Worm (Caenorhabditis elegans): ENCODE measurements around the gene Y50D4A.6.

The Y50D4A.6 gene

ce11 chrV:1199219-1199889, at the start of gene Y50D4A.6:
Gene Y50D4A.6, minus strand, starts transcription at chrV:1199269.
- TF ChIP-seq ref-1 (GFP tag; conservative IDR thresholded peaks at IDR 0.05) (no peak), T22C8.4 (GFP tag; IDR thresholded peaks at IDR 0.05) (no peak), ztf-23 (GFP tag; IDR thresholded peaks at IDR 0.05) (no peak), cog-1 (tag; optimal IDR thresholded peaks at IDR 0.05) (no peak), tab-1 (GFP tag; IDR thresholded peaks at IDR 0.05) (no peak), ztf-29 (GFP tag; IDR thresholded peaks at IDR 0.05) (no peak), med-1 (GFP tag; optimal IDR thresholded peaks at IDR 0.05; ENCODE audit: insufficient read depth) (no peak), flt-1 (GFP tag; IDR thresholded peaks at IDR 0.05) (no peak), klf-2 (GFP tag; conservative IDR thresholded peaks at IDR 0.05) (no peak)

DNA sequence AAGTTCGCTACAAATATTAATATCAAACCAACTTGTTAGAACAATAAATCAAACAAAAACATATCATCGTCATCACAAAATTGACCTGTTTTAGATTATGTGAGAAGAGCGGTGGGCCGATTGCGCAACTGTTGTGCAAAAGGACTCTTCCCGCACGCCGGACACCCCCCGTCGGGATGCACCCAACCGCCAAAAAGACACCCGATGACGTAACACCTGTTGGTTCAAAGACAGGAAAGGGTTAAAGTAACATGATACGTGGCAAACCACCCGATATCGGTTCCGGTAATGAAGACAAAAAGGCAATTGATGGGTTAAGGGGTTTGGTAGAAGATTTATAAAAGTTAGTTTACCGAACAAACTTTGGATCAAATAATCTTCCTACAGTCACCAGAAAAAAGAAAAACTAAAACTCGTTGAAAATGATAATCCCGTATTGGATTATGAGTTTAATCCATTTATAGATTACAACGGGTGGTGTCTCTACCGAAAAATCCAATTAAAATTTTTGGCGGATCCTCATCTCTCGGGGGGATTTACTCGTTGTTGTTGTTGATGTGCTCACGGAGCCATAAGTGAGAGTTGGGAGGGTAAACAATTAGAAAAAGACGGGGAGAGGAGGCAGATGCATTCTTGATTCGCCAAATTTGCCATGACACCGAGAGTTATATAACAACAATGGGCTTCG, 45.1 kb upstream of the Y50D4A.6 start:
- TF ChIP-seq T22C8.4 (GFP tag; IDR thresholded peaks at IDR 0.05) (no peak), ztf-23 (GFP tag; IDR thresholded peaks at IDR 0.05) (no peak), cog-1 (tag; optimal IDR thresholded peaks at IDR 0.05) (no peak), ref-1 (GFP tag; conservative IDR thresholded peaks at IDR 0.05) (no peak), tab-1 (GFP tag; IDR thresholded peaks at IDR 0.05) (no peak), klf-2 (GFP tag; conservative IDR thresholded peaks at IDR 0.05) (no peak), med-1 (GFP tag; optimal IDR thresholded peaks at IDR 0.05; ENCODE audit: insufficient read depth) (no peak), ztf-29 (GFP tag; IDR thresholded peaks at IDR 0.05) (no peak), flt-1 (GFP tag; IDR thresholded peaks at IDR 0.05) (no peak)

DNA sequence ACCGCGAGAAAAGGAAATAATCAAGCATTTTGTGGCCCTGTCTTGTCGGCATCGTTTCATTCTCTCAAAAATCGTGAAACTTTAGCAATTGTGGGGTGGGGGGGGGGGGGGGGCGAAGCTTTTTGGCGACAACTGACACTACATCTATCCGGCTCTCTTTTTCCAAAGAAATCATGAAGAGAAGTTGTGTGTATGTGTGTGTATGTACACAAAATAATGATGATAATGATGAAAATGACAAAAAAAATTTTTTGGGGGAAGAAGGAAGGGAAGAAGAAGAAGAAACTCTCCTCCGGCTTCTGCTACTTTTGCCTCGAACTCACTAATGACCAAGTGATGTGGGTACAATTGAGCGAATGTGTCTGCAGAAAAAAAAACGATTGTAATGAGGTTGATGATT, 43.9 kb upstream of the Y50D4A.6 start:
- no peak for TF ChIP-seq tab-1 (GFP tag; IDR thresholded peaks at IDR 0.05)
- no peak for TF ChIP-seq cog-1 (tag; optimal IDR thresholded peaks at IDR 0.05)
- TF ChIP-seq ref-1 (GFP tag; conservative IDR thresholded peaks at IDR 0.05): no peak
- TF ChIP-seq flt-1 (GFP tag; IDR thresholded peaks at IDR 0.05): no peak
- no peak for TF ChIP-seq klf-2 (GFP tag; conservative IDR thresholded peaks at IDR 0.05)
- TF ChIP-seq ztf-29 (GFP tag; IDR thresholded peaks at IDR 0.05): no peak
- no peak for TF ChIP-seq med-1 (GFP tag; optimal IDR thresholded peaks at IDR 0.05; ENCODE audit: insufficient read depth)
- TF ChIP-seq T22C8.4 (GFP tag; IDR thresholded peaks at IDR 0.05): no peak

- TF ChIP-seq ztf-23 (GFP tag; IDR thresholded peaks at IDR 0.05): no peak
- TF ChIP-seq ref-1 (GFP tag; conservative IDR thresholded peaks at IDR 0.05): no peak
- 0 out of 2 replicates have a peak, but pooled peaks have one; percentile 33 for TF ChIP-seq klf-2 (GFP tag; conservative IDR thresholded peaks at IDR 0.05)
- TF ChIP-seq flt-1 (GFP tag; IDR thresholded peaks at IDR 0.05): no peak
- no peak for TF ChIP-seq med-1 (GFP tag; optimal IDR thresholded peaks at IDR 0.05; ENCODE audit: insufficient read depth)
- no peak for TF ChIP-seq cog-1 (tag; optimal IDR thresholded peaks at IDR 0.05)
Observed at ce11 chrV:1242432-1242831, 43.4 kb upstream of the Y50D4A.6 start.

DNA sequence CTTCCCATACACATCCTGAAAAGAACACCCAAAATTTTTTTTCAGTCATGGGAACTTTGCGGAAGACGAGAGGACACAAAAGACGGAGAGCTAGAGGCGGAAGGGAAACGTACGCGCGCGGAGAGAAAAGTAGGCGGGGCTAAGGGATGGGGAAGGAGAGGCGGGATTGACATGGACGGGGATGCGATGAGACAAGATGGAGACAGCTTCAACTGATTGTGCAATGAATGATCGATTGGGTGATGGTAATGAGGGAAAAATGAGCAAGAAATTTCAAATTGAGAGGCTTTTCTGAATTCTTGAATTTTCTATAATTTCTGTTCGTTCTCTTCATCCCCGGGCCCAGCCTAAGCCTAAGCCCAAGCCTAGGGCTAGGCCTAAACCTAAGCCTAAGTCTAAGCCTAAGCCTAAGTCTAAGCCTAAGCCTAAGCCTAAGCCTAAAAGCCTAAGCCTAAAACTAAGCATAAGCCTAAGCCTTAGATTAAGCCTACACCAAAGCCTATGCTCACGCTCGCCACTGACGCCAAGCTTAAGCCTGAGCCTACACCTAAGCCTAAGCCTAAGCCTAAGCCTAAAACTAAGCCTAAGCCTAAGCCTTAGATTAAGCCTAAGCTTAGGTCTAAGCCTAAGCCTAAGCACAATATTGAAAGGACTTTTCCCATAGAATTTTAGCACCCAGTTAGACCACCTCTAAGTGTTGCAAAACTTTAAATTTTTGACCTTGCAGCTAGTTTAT, 37.4 kb upstream of the Y50D4A.6 start:
- no peak for TF ChIP-seq med-1 (GFP tag; optimal IDR thresholded peaks at IDR 0.05; ENCODE audit: insufficient read depth)
- peak; percentile 83; the same call in 1 of the 2 replicates for TF ChIP-seq ztf-29 (GFP tag; IDR thresholded peaks at IDR 0.05)

DNA sequence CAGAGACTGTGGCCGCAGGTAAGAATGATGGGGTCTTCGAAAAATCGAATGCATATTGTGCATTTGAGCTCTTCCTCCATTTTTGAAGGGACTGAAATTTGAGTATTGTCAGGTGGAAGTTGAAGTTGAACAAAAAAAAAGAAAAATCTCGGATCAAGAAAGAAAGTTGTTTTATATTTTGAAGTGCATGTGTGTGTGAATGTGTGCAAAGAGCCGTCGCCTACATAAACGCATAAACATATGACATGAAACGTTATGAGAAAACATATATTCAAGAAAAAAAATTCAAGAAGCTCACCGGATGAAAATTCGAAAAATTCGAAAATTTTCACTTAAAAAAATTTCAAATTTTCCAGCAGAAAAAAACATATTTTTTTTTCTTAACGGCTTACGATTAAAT, 36.3 kb upstream of the Y50D4A.6 start, which contains the start of gene madd-2:
madd-2 (minus strand) TSS at position 101 of the 400 bp plus-strand sequence.
- no peak for TF ChIP-seq T22C8.4 (GFP tag; IDR thresholded peaks at IDR 0.05)
- no peak for TF ChIP-seq cog-1 (tag; optimal IDR thresholded peaks at IDR 0.05)
- no peak for TF ChIP-seq ztf-29 (GFP tag; IDR thresholded peaks at IDR 0.05)
- TF ChIP-seq flt-1 (GFP tag; IDR thresholded peaks at IDR 0.05): no peak
- no peak for TF ChIP-seq ztf-23 (GFP tag; IDR thresholded peaks at IDR 0.05)
- TF ChIP-seq ref-1 (GFP tag; conservative IDR thresholded peaks at IDR 0.05): no peak
- TF ChIP-seq med-1 (GFP tag; optimal IDR thresholded peaks at IDR 0.05; ENCODE audit: insufficient read depth): no peak
- no peak for TF ChIP-seq klf-2 (GFP tag; conservative IDR thresholded peaks at IDR 0.05)
- TF ChIP-seq tab-1 (GFP tag; IDR thresholded peaks at IDR 0.05): no peak

ce11 chrV:1232574-1232973, 33.5 kb upstream of the Y50D4A.6 start:
- TF ChIP-seq tab-1 (GFP tag; IDR thresholded peaks at IDR 0.05) (no peak), ztf-23 (GFP tag; IDR thresholded peaks at IDR 0.05) (no peak), T22C8.4 (GFP tag; IDR thresholded peaks at IDR 0.05) (no peak), ref-1 (GFP tag; conservative IDR thresholded peaks at IDR 0.05) (no peak), med-1 (GFP tag; optimal IDR thresholded peaks at IDR 0.05; ENCODE audit: insufficient read depth) (no peak), flt-1 (GFP tag; IDR thresholded peaks at IDR 0.05) (no peak), klf-2 (GFP tag; conservative IDR thresholded peaks at IDR 0.05) (no peak), cog-1 (tag; optimal IDR thresholded peaks at IDR 0.05) (no peak), ztf-29 (GFP tag; IDR thresholded peaks at IDR 0.05) (no peak)

- TF ChIP-seq ref-1 (GFP tag; conservative IDR thresholded peaks at IDR 0.05) (no peak), ztf-29 (GFP tag; IDR thresholded peaks at IDR 0.05) (peak; percentile 76; the same call in 1 of the 2 replicates), ztf-23 (GFP tag; IDR thresholded peaks at IDR 0.05) (no peak)
Observed at ce11 chrV:1230540-1230939, 31.5 kb upstream of the Y50D4A.6 start.

DNA sequence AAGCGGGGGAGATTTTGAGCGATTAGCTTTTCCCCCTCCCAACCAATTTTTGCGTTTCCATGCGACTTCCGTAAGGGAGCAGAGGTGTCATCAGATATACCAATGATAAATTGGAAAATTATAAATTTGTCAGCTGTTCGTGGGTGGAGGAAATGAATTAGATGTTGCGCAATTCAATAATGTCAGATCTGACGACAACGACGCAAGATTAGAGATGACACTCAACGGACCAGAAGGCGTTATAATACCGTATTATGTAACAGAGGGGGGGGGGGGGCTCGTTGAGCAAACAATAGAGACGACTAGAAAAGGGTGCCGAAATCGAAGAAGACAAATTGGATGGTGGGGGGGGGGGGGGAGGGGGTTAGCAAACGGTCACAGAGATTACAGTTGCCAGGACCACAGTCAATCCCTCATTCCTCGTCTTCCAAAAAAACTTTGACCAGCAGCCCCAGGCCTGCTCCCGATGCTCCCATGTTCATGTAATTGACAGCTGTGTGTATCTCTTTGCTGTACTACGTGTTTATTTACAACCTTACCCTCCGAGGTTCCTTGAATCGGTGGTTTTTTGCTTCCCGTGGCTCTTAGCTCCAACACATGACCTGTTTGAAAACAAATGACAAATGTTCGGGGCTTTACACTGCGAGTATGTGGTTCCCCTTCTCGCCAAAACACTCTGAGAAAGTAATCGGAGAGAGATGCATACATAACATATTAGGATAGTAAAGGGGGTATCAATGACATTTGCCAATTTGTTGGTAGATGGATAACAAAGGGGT, 30.0 kb upstream of the Y50D4A.6 start:
- no peak for TF ChIP-seq klf-2 (GFP tag; conservative IDR thresholded peaks at IDR 0.05)
- no peak for TF ChIP-seq ztf-29 (GFP tag; IDR thresholded peaks at IDR 0.05)
- no peak for TF ChIP-seq ref-1 (GFP tag; conservative IDR thresholded peaks at IDR 0.05)
- TF ChIP-seq flt-1 (GFP tag; IDR thresholded peaks at IDR 0.05): no peak
- no peak for TF ChIP-seq med-1 (GFP tag; optimal IDR thresholded peaks at IDR 0.05; ENCODE audit: insufficient read depth)
- no peak for TF ChIP-seq ztf-23 (GFP tag; IDR thresholded peaks at IDR 0.05)
- TF ChIP-seq cog-1 (tag; optimal IDR thresholded peaks at IDR 0.05): no peak
- no peak for TF ChIP-seq T22C8.4 (GFP tag; IDR thresholded peaks at IDR 0.05)
- no peak for TF ChIP-seq tab-1 (GFP tag; IDR thresholded peaks at IDR 0.05)

Measured in whole organism, midembryonic.